Worm (Caenorhabditis elegans): ENCODE data around the gene ifb-2.

DNA sequence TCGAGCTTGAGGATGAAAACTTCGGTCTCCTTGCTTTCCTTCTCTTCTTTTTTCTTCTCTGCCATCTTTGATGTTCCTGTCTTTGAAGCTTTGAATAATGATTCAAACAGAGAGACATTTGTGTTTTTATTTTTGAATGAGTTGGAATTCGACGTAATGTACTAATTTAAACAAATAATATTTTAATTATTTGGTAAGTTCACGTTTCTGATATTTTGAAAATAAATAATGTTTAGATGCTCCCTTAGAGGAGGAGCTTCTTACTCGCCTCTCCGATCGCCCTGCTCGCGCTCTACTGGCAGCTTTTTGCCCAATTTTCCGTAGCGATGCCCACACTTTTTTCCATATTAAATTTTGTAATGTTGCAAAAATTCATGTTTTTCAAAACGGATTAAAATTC, 51.1 kb downstream of the ifb-2 start, which contains the start of the genes K05F1.9 and K05F1.1:
- TF ChIP-seq ceh-6 (GFP tag; optimal IDR thresholded peaks at IDR 0.05) (no peak), ahr-1 (tag; optimal IDR thresholded peaks at IDR 0.05) (no peak), unc-42 (tag; optimal IDR thresholded peaks at IDR 0.05) (no peak), ceh-24 (tag; optimal IDR thresholded peaks at IDR 0.05) (no peak), pqm-1 (tag; optimal IDR thresholded peaks at IDR 0.05) (no peak), pax-1 (tag; optimal IDR thresholded peaks at IDR 0.05) (no peak)
